Fruit fly (Drosophila melanogaster) whole organism, pupa: ENCODE measurements around the gene AnxB9.

ENCODE experiments used
- CG10348 ChIP-seq: fragments of 200-800 bp; sonication (Bioruptor generic); IDR thresholded peaks from 2 replicates; pipeline ENCODE4 v1.3.6; 2022; ENCODE audit warnings: missing biosample characterization, missing genetic modification characterization
- CG12605 ChIP-seq: fragments of 200-800 bp; sonication (Bioruptor generic); IDR thresholded peaks from 2 replicates; pipeline ENCODE4 v1.3.6; 2022; ENCODE audit warnings: missing biosample characterization, missing genetic modification characterization
- CG13204 ChIP-seq: fragments of 200-800 bp; sonication (Bioruptor generic); optimal IDR thresholded peaks from 2 replicates; lab custom pipeline; 2018; ENCODE audit warnings: missing biosample characterization, mild to moderate bottlenecking, missing genetic modification characterization, moderate library complexity
- CG15710 ChIP-seq: fragments of 200-800 bp; sonication (Bioruptor generic); optimal IDR thresholded peaks from 2 replicates; lab custom pipeline; 2018; ENCODE audit warnings: missing biosample characterization, mild to moderate bottlenecking, missing genetic modification characterization, moderate library complexity
- CG17806 ChIP-seq: fragments of 200-800 bp; sonication (Bioruptor generic); optimal IDR thresholded peaks from 2 replicates; lab custom pipeline; 2018; ENCODE audit warnings: missing biosample characterization, mild to moderate bottlenecking, missing genetic modification characterization, moderate library complexity
- CG32121 ChIP-seq: fragments of 200-800 bp; sonication (Bioruptor generic); IDR thresholded peaks from 2 replicates; pipeline ENCODE4 v1.3.6; 2022; ENCODE audit warnings: missing biosample characterization, missing genetic modification characterization
- CG34367 ChIP-seq: fragments of 200-800 bp; sonication (Bioruptor generic); optimal IDR thresholded peaks from 2 replicates; lab custom pipeline; 2018; ENCODE audit warnings: missing biosample characterization, mild to moderate bottlenecking, missing genetic modification characterization
- CG4496 ChIP-seq: fragments of 200-800 bp; sonication (Bioruptor generic); IDR thresholded peaks from 3 replicates; pipeline ENCODE4 v1.3.6; 2022; ENCODE audit warnings: missing biosample characterization, missing genetic modification characterization
- CG8159 ChIP-seq: fragments of 200-800 bp; sonication (Bioruptor generic); optimal IDR thresholded peaks from 3 replicates; lab custom pipeline; 2018; ENCODE audit warnings: missing biosample characterization, mild to moderate bottlenecking, missing genetic modification characterization, moderate library complexity
- CG9948 ChIP-seq: fragments of 200-800 bp; sonication (Bioruptor generic); optimal IDR thresholded peaks from 2 replicates; lab custom pipeline; 2018; ENCODE audit warnings: missing biosample characterization, mild to moderate bottlenecking, missing genetic modification characterization, moderate library complexity
- D1 ChIP-seq: fragments of 200-800 bp; sonication (Bioruptor generic); optimal IDR thresholded peaks from 2 replicates; lab custom pipeline; 2018; ENCODE audit warnings: missing biosample characterization, mild to moderate bottlenecking, missing genetic modification characterization, moderate library complexity
- EcR ChIP-seq: fragments of 200-800 bp; sonication (Bioruptor generic); optimal IDR thresholded peaks from 3 replicates; lab custom pipeline; 2019; ENCODE audit warnings: missing biosample characterization, missing genetic modification characterization, mild to moderate bottlenecking, moderate library complexity, missing genetic modification reagents
- Ets98B ChIP-seq: fragments of 200-800 bp; sonication (Bioruptor generic); IDR thresholded peaks from 2 replicates; pipeline ENCODE4 v1.3.6; 2022; ENCODE audit warnings: missing biosample characterization, missing genetic modification characterization
- Pif1A ChIP-seq: fragments of 200-800 bp; sonication (Bioruptor generic); optimal IDR thresholded peaks from 3 replicates; lab custom pipeline; 2016; ENCODE audit warnings: missing biosample characterization, missing genetic modification characterization
- Pif1B ChIP-seq: fragments of 200-800 bp; sonication (Bioruptor generic); optimal IDR thresholded peaks from 3 replicates; lab custom pipeline; 2016; ENCODE audit warnings: missing biosample characterization, missing genetic modification characterization
- Snoo ChIP-seq: fragments of 200-800 bp; sonication (Bioruptor generic); optimal IDR thresholded peaks from 3 replicates; lab custom pipeline; 2017; ENCODE audit warnings: missing biosample characterization, mild to moderate bottlenecking, missing genetic modification characterization, inconsistent platforms
- fd96Ca ChIP-seq: fragments of 200-800 bp; sonication (Bioruptor generic); IDR thresholded peaks from 3 replicates; pipeline ENCODE4 v1.3.6; 2022; ENCODE audit warnings: missing biosample characterization, missing genetic modification characterization
- gl ChIP-seq: fragments of 200-800 bp; sonication (Bioruptor generic); optimal IDR thresholded peaks from 2 replicates; lab custom pipeline; 2018; ENCODE audit warnings: missing biosample characterization, mild to moderate bottlenecking, missing genetic modification characterization
- rn ChIP-seq: fragments of 200-800 bp; sonication (Bioruptor generic); IDR thresholded peaks from 2 replicates; pipeline ENCODE4 v1.3.6; 2022; ENCODE audit warnings: missing biosample characterization, missing genetic modification characterization

The AnxB9 gene

dm6 chr3R:21064000-21064924, 779 bp upstream of the AnxB9 start, which contains the start of gene Cortactin:
TSS of gene Cortactin (minus strand) at chr3R:21064471.
- peak; percentile 41 for TF ChIP-seq EcR (GFP tag; lab: Kevin White, UChicago)
- TF ChIP-seq CG8159 (tag; lab: Kevin White, UChicago): no peak

dm6 chr3R:21065696-21066080, 647 bp downstream of the AnxB9 start:
- no peak for TF ChIP-seq rn (GFP tag; lab: Robert Waterston, UW)
- TF ChIP-seq Pif1A (GFP tag; lab: Kevin White, UChicago): no peak
- TF ChIP-seq fd96Ca (GFP tag; lab: Robert Waterston, UW): no peak
- TF ChIP-seq CG13204 (GFP tag; lab: Kevin White, UChicago): no peak
- no peak for TF ChIP-seq CG8159 (tag; lab: Kevin White, UChicago)
- peak; percentile 48 for TF ChIP-seq CG32121 (GFP tag; lab: Robert Waterston, UW)
- no peak for TF ChIP-seq Pif1B (GFP tag; lab: Kevin White, UChicago)
- no peak for TF ChIP-seq CG9948 (tag; lab: Kevin White, UChicago)
- no peak for TF ChIP-seq CG10348 (GFP tag; lab: Robert Waterston, UW)
- peak; percentile 46; the same call in 2 of the 3 replicates for TF ChIP-seq CG4496 (GFP tag; lab: Robert Waterston, UW)

- TF ChIP-seq CG15710 (tag; lab: Kevin White, UChicago): no peak
- no peak for TF ChIP-seq CG10348 (GFP tag; lab: Robert Waterston, UW)
- no peak for TF ChIP-seq CG34367 (tag; lab: Kevin White, UChicago)
- TF ChIP-seq EcR (GFP tag; lab: Kevin White, UChicago): no peak
- no peak for TF ChIP-seq Ets98B (GFP tag; lab: Robert Waterston, UW)
- no peak for TF ChIP-seq Snoo (tag; lab: Kevin White, UChicago)
- TF ChIP-seq CG32121 (GFP tag; lab: Robert Waterston, UW): no peak
- TF ChIP-seq CG12605 (GFP tag; lab: Robert Waterston, UW): 0 out of 2 replicates have a peak, but pooled peaks have one; percentile 13
- TF ChIP-seq CG4496 (GFP tag; lab: Robert Waterston, UW): peak; percentile 62; the same call in 2 of the 3 replicates
Measured at dm6 chr3R:21066469-21067284, 1.6 kb downstream of the AnxB9 start.

- no peak for TF ChIP-seq Pif1B (GFP tag; lab: Kevin White, UChicago)
- TF ChIP-seq CG4496 (GFP tag; lab: Robert Waterston, UW): no peak
- no peak for TF ChIP-seq CG32121 (GFP tag; lab: Robert Waterston, UW)
- no peak for TF ChIP-seq CG17806 (tag; lab: Kevin White, UChicago)
- no peak for TF ChIP-seq CG34367 (tag; lab: Kevin White, UChicago)
- no peak for TF ChIP-seq gl (tag; lab: Kevin White, UChicago)
Measured at dm6 chr3R:21067543-21067942, 2.5 kb downstream of the AnxB9 start.

- TF ChIP-seq D1: peak; percentile 58
- TF ChIP-seq CG34367 (tag; lab: Kevin White, UChicago): no peak
- TF ChIP-seq Pif1A (GFP tag; lab: Kevin White, UChicago): no peak
Measured at dm6 chr3R:21069742-21070141, 4.7 kb downstream of the AnxB9 start.

dm6 chr3R:21071312-21071711, 6.3 kb downstream of the AnxB9 start:
- TF ChIP-seq Pif1A (GFP tag; lab: Kevin White, UChicago) (no peak), CG13204 (GFP tag; lab: Kevin White, UChicago) (no peak)

- TF ChIP-seq CG32121 (GFP tag; lab: Robert Waterston, UW) (no peak), CG8159 (tag; lab: Kevin White, UChicago) (no peak), EcR (GFP tag; lab: Kevin White, UChicago) (no peak), fd96Ca (GFP tag; lab: Robert Waterston, UW) (no peak), Ets98B (GFP tag; lab: Robert Waterston, UW) (no peak)
Measured at dm6 chr3R:21071943-21072500, 7.0 kb downstream of the AnxB9 start.
